Worm (Caenorhabditis elegans) whole organism, L4 larva: ENCODE data around the gene egl-3.

Experiments
- F10B5.3 ChIP-seq: sonication (generic microtip); optimal IDR thresholded peaks from 2 replicates; lab custom pipeline; 2016; ENCODE audit warnings: mild to moderate bottlenecking, missing genetic modification characterization, missing compliant biosample characterization
- F44E2.7 ChIP-seq: fragments of 200-800 bp; sonication (Bioruptor generic); IDR thresholded peaks from 2 replicates; pipeline ENCODE4 v2.1.2; 2022; ENCODE audit warnings: missing genetic modification characterization, missing compliant biosample characterization
- F49E8.2 ChIP-seq: sonication (generic microtip); optimal IDR thresholded peaks from 2 replicates; lab custom pipeline; 2016; ENCODE audit warnings: missing compliant biosample characterization, mild to moderate bottlenecking, missing genetic modification characterization, borderline replicate concordance
- T26A8.4 ChIP-seq: fragments of 200-800 bp; sonication (Bioruptor generic); IDR thresholded peaks from 2 replicates; pipeline ENCODE4 v1.3.6; 2022; ENCODE audit warnings: missing genetic modification characterization, missing compliant biosample characterization
- Y105C5A.15 ChIP-seq: fragments of 200-800 bp; sonication (Bioruptor generic); IDR thresholded peaks from 2 replicates; pipeline ENCODE4 v1.3.6; 2022; ENCODE audit warnings: missing genetic modification characterization, missing compliant biosample characterization
- Y75B8A.6 ChIP-seq: fragments of 200-800 bp; sonication (Bioruptor generic); IDR thresholded peaks from 2 replicates; pipeline ENCODE4 v1.3.6; 2022; ENCODE audit warnings: missing genetic modification reagents, missing genetic modification characterization, missing compliant biosample characterization
- aha-1 ChIP-seq: fragments of 150-350 bp; peaks from one replicate; lab custom pipeline; 2014; ENCODE audit warnings: missing biosample characterization, missing genetic modification characterization
- attf-4 ChIP-seq: sonication (generic microtip); optimal IDR thresholded peaks from 3 replicates; lab custom pipeline; 2017; ENCODE audit warnings: missing biosample characterization, missing genetic modification characterization
- ceh-20 ChIP-seq: fragments of 200-800 bp; sonication (Bioruptor generic); IDR thresholded peaks from 2 replicates; pipeline ENCODE4 v1.3.6; 2022; ENCODE audit warnings: missing genetic modification reagents, missing genetic modification characterization, missing compliant biosample characterization
- ceh-28 ChIP-seq: fragments of 150-350 bp; optimal IDR thresholded peaks from 2 replicates; lab custom pipeline; 2014; ENCODE audit warnings: missing biosample characterization, missing genetic modification reagents, missing genetic modification characterization
- ceh-32 ChIP-seq: sonication (generic microtip); optimal IDR thresholded peaks from 2 replicates; lab custom pipeline; 2016; ENCODE audit warnings: mild to moderate bottlenecking, missing genetic modification characterization, missing compliant biosample characterization; ENCODE audit not compliant: poor library complexity
- daf-12 ChIP-seq: fragments of 150-350 bp; optimal IDR thresholded peaks from 2 replicates; lab custom pipeline; 2014; ENCODE audit warnings: missing biosample characterization, missing genetic modification reagents, missing genetic modification characterization
- daf-16 ChIP-seq, 3 experiments: sonication (generic microtip); optimal IDR thresholded peaks; 2 replicates each; lab custom pipeline; 2016 to 2017; ENCODE audit warnings: missing genetic modification characterization in 3 of 3, missing genetic modification reagents in 3 of 3, mild to moderate bottlenecking in 2 of 3, missing compliant biosample characterization in 2 of 3, missing biosample characterization in 1 of 3, moderate library complexity in 1 of 3
- dmd-6 ChIP-seq: fragments of 200-800 bp; sonication (Bioruptor generic); IDR thresholded peaks from 2 replicates; pipeline ENCODE4 v1.3.6; 2022; ENCODE audit warnings: missing genetic modification reagents, missing genetic modification characterization, missing compliant biosample characterization
- dmd-9 ChIP-seq: fragments of 200-800 bp; sonication (Bioruptor generic); IDR thresholded peaks from 2 replicates; pipeline ENCODE4 v1.3.6; 2022; ENCODE audit warnings: missing genetic modification reagents, missing genetic modification characterization, missing compliant biosample characterization
- dpl-1 ChIP-seq: fragments of 150-350 bp; optimal IDR thresholded peaks from 2 replicates; lab custom pipeline; 2014; ENCODE audit warnings: missing biosample characterization, missing genetic modification reagents, missing genetic modification characterization
- dve-1 ChIP-seq: sonication (generic microtip); optimal IDR thresholded peaks from 2 replicates; lab custom pipeline; 2017; ENCODE audit warnings: antibody characterized with exemption, mild to moderate bottlenecking, missing genetic modification characterization, missing compliant biosample characterization; ENCODE audit not compliant: insufficient read depth
- egl-27 ChIP-seq: sonication (generic microtip); optimal IDR thresholded peaks from 3 replicates; lab custom pipeline; 2017; ENCODE audit warnings: missing biosample characterization, missing genetic modification reagents, missing genetic modification characterization
- gei-8 ChIP-seq: fragments of 200-800 bp; sonication (Bioruptor generic); optimal IDR thresholded peaks from 2 replicates; lab custom pipeline; 2018; ENCODE audit warnings: mild to moderate bottlenecking, missing genetic modification characterization, missing compliant biosample characterization
- hif-1 ChIP-seq, 2 experiments: sonication (generic microtip); optimal IDR thresholded peaks; 2 replicates each; lab custom pipeline; 2016 to 2017; ENCODE audit warnings: missing compliant biosample characterization in 2 of 2, missing genetic modification characterization in 2 of 2, missing genetic modification reagents in 2 of 2, missing genotype in 2 of 2, mild to moderate bottlenecking in 1 of 2
- hlh-11 ChIP-seq: fragments of 200-800 bp; sonication (Bioruptor generic); optimal IDR thresholded peaks from 2 replicates; lab custom pipeline; 2018; ENCODE audit warnings: mild to moderate bottlenecking, missing genetic modification characterization, missing compliant biosample characterization
- hlh-30 ChIP-seq: sonication (generic microtip); optimal IDR thresholded peaks from 2 replicates; lab custom pipeline; 2017; ENCODE audit warnings: antibody characterized with exemption, mild to moderate bottlenecking, missing genetic modification characterization, missing compliant biosample characterization; ENCODE audit not compliant: insufficient read depth
- hmg-1.1 ChIP-seq: fragments of 200-800 bp; sonication (Bioruptor generic); IDR thresholded peaks from 2 replicates; pipeline ENCODE4 v1.3.6; 2022; ENCODE audit warnings: missing genetic modification reagents, missing genetic modification characterization, missing compliant biosample characterization
- mdl-1 ChIP-seq, 2 experiments: fragments of 150-350 bp in 1 of 2; sonication (generic microtip) in 1 of 2; optimal IDR thresholded peaks; 2 replicates each; lab custom pipeline; 2014 to 2017; ENCODE audit warnings: missing biosample characterization in 2 of 2, missing genetic modification characterization in 2 of 2
- mes-2 ChIP-seq: sonication (generic microtip); optimal IDR thresholded peaks from 2 replicates; lab custom pipeline; 2016; ENCODE audit warnings: missing genotype, mild to moderate bottlenecking, missing genetic modification characterization, missing compliant biosample characterization; ENCODE audit not compliant: poor library complexity, severe bottlenecking
- mxl-3 ChIP-seq: fragments of 200-800 bp; sonication (Bioruptor generic); optimal IDR thresholded peaks from 2 replicates; lab custom pipeline; 2018; ENCODE audit warnings: mild to moderate bottlenecking, missing genetic modification characterization, missing compliant biosample characterization
- nhr-10 ChIP-seq: fragments of 150-350 bp; optimal IDR thresholded peaks from 2 replicates; lab custom pipeline; 2014; ENCODE audit warnings: missing biosample characterization, missing genetic modification characterization
- nhr-111 ChIP-seq: fragments of 200-800 bp; sonication (Bioruptor generic); optimal IDR thresholded peaks from 2 replicates; lab custom pipeline; 2018; ENCODE audit warnings: mild to moderate bottlenecking, missing genetic modification characterization, missing compliant biosample characterization
- nhr-237 ChIP-seq: sonication (generic microtip); optimal IDR thresholded peaks from 2 replicates; lab custom pipeline; 2017; ENCODE audit warnings: missing biosample characterization, missing genetic modification characterization
- nhr-28 ChIP-seq: fragments of 150-350 bp; optimal IDR thresholded peaks from 2 replicates; lab custom pipeline; 2014; ENCODE audit warnings: missing biosample characterization, missing genetic modification characterization
- nhr-41 ChIP-seq: fragments of 200-800 bp; sonication (Bioruptor generic); IDR thresholded peaks from 2 replicates; pipeline ENCODE4 v1.3.6; 2022; ENCODE audit warnings: missing genetic modification reagents, missing genetic modification characterization, missing compliant biosample characterization
- nhr-42 ChIP-seq: fragments of 200-800 bp; sonication (Bioruptor generic); IDR thresholded peaks from 2 replicates; pipeline ENCODE4 v1.3.6; 2022; ENCODE audit warnings: missing genetic modification characterization, missing compliant biosample characterization
- nhr-48 ChIP-seq: sonication (generic microtip); optimal IDR thresholded peaks from 2 replicates; lab custom pipeline; 2016; ENCODE audit warnings: mild to moderate bottlenecking, missing genetic modification characterization, missing compliant biosample characterization
- php-3 ChIP-seq: fragments of 200-800 bp; sonication (Bioruptor generic); IDR thresholded peaks from 2 replicates; pipeline ENCODE4 v1.3.6; 2022; ENCODE audit warnings: missing genetic modification reagents, missing genetic modification characterization, missing compliant biosample characterization
- pqm-1 ChIP-seq: sonication (generic microtip); optimal IDR thresholded peaks from 2 replicates; lab custom pipeline; 2017; ENCODE audit warnings: missing biosample characterization, missing genetic modification characterization
- saeg-2 ChIP-seq: fragments of 200-800 bp; sonication (Bioruptor generic); IDR thresholded peaks from 2 replicates; pipeline ENCODE4 v1.3.6; 2022; ENCODE audit warnings: missing genetic modification reagents, missing genetic modification characterization, missing compliant biosample characterization
- set-16 ChIP-seq: fragments of 200-800 bp; sonication (Bioruptor generic); IDR thresholded peaks from 2 replicates; pipeline ENCODE4 v1.3.6; 2022; ENCODE audit warnings: missing genetic modification reagents, missing genetic modification characterization, missing compliant biosample characterization
- snpc-1.2 ChIP-seq: fragments of 200-800 bp; sonication (Bioruptor generic); IDR thresholded peaks from 2 replicates; pipeline ENCODE4 v1.3.6; 2022; ENCODE audit warnings: missing genetic modification reagents, missing genetic modification characterization, missing compliant biosample characterization
- spr-1 ChIP-seq: sonication (generic microtip); optimal IDR thresholded peaks from 2 replicates; lab custom pipeline; 2016; ENCODE audit warnings: mild to moderate bottlenecking, missing genetic modification characterization, missing compliant biosample characterization
- spr-3 ChIP-seq: fragments of 200-800 bp; sonication (Bioruptor generic); optimal IDR thresholded peaks from 2 replicates; lab custom pipeline; 2018; ENCODE audit warnings: mild to moderate bottlenecking, missing genetic modification characterization, missing compliant biosample characterization
- tra-1 ChIP-seq: fragments of 200-800 bp; sonication (Bioruptor generic); IDR thresholded peaks from 2 replicates; pipeline ENCODE4 v1.3.6; 2022; ENCODE audit warnings: missing genetic modification reagents, missing genetic modification characterization, missing compliant biosample characterization
- unc-62 ChIP-seq, 3 experiments: fragments of 150-350 bp in 1 of 3; sonication (generic microtip); optimal IDR thresholded peaks in 2 of 3; peaks in 1 of 3; 1 replicate in 1 of 3; 2 replicates in 2 of 3; lab custom pipeline; 2014 to 2017; ENCODE audit warnings: missing biosample characterization in 3 of 3, missing genetic modification characterization in 3 of 3, missing genetic modification reagents in 3 of 3, missing genotype in 1 of 3
- zfp-3 ChIP-seq: fragments of 200-800 bp; sonication (Bioruptor generic); conservative IDR thresholded peaks from 2 replicates; pipeline ENCODE4 v1.3.6; 2022; ENCODE audit warnings: missing genetic modification reagents, missing genetic modification characterization, missing compliant biosample characterization
- zip-11 ChIP-seq: fragments of 200-800 bp; sonication (Bioruptor generic); IDR thresholded peaks from 2 replicates; pipeline ENCODE4 v1.3.6; 2022; ENCODE audit warnings: missing genetic modification characterization, missing compliant biosample characterization
- zip-2 ChIP-seq: fragments of 150-350 bp; optimal IDR thresholded peaks from 2 replicates; lab custom pipeline; 2014; ENCODE audit warnings: missing biosample characterization, missing genetic modification characterization

The egl-3 gene

ce11 chrV:10198386-10198785 is 24.8 kb upstream of the egl-3 start, which contains the start of gene ZK856.6:
ZK856.6 (plus strand) TSS chrV:10198686.
- TF ChIP-seq F44E2.7 (GFP tag; lab: Robert Waterston, UW) (no peak), set-16 (GFP tag; lab: Robert Waterston, UW) (no peak), nhr-111 (GFP tag; lab: Kevin White, UChicago) (no peak), hmg-1.1 (GFP tag; lab: Robert Waterston, UW) (no peak), F49E8.2 (tag; lab: Kevin White, UChicago) (no peak), aha-1 (tag; lab: Kevin White, UChicago) (no peak), nhr-237 (tag; lab: Kevin White, UChicago) (no peak), ceh-20 (GFP tag; lab: Robert Waterston, UW) (no peak), nhr-41 (GFP tag; lab: Robert Waterston, UW) (no peak), spr-1 (tag; lab: Kevin White, UChicago) (no peak), dmd-6 (no peak), attf-4 (tag; lab: Kevin White, UChicago) (no peak), ceh-28 (tag; lab: Kevin White, UChicago) (no peak), zip-2 (tag; lab: Kevin White, UChicago) (no peak), gei-8 (GFP tag; lab: Kevin White, UChicago) (no peak), hif-1 (tag; optimal IDR thresholded peaks at IDR 0.05; lab: Kevin White, UChicago) (no peak), ceh-32 (tag; lab: Kevin White, UChicago) (no peak)

- TF ChIP-seq php-3 (GFP tag; lab: Robert Waterston, UW) (peak; percentile 14; the same call in 1 of the 2 replicates), daf-16 (GFP tag; optimal IDR thresholded peaks at IDR 0.05; lab: Kevin White, UChicago) (no peak), daf-16 (tag; optimal IDR thresholded peaks at IDR 0.05; lab: Kevin White, UChicago) (peak; percentile 91), nhr-28 (tag; lab: Kevin White, UChicago) (peak; percentile 23), unc-62 (GFP tag; optimal IDR thresholded peaks at IDR 0.05 in 1 of 2; lab: Kevin White, UChicago) (peak in 1 of 2 experiments; percentile 13), unc-62 (tag; optimal IDR thresholded peaks at IDR 0.05; lab: Kevin White, UChicago) (no peak), spr-3 (no peak), T26A8.4 (GFP tag; lab: Robert Waterston, UW) (no peak), aha-1 (tag; lab: Kevin White, UChicago) (peak; percentile 41), F10B5.3 (no peak), hif-1 (tag; optimal IDR thresholded peaks at IDR 0.05; lab: Kevin White, UChicago) (no peak), zip-11 (no peak), snpc-1.2 (GFP tag; lab: Robert Waterston, UW) (no peak), daf-12 (no peak), nhr-10 (tag; lab: Kevin White, UChicago) (no peak), mes-2 (tag; lab: Kevin White, UChicago) (no peak), Y105C5A.15 (no peak), nhr-41 (GFP tag; lab: Robert Waterston, UW) (no peak), pqm-1 (peak; percentile 11), nhr-42 (GFP tag; lab: Robert Waterston, UW) (no peak)
Observed at ce11 chrV:10191242-10191641, 17.7 kb upstream of the egl-3 start.

ce11 chrV:10190081-10190556 is 16.6 kb upstream of the egl-3 start, which contains the start of gene ZK856.5:
ZK856.5 (minus strand) TSS chrV:10190131.
- no peak for TF ChIP-seq saeg-2 (GFP tag; lab: Robert Waterston, UW)
- TF ChIP-seq hlh-11 (tag; lab: Kevin White, UChicago), result peak; percentile 85
- TF ChIP-seq pqm-1, result peak; percentile 76
- TF ChIP-seq daf-12, result no peak
- no peak for TF ChIP-seq egl-27
- TF ChIP-seq Y75B8A.6, result no peak
- TF ChIP-seq mdl-1 (tag; optimal IDR thresholded peaks at IDR 0.05; lab: Kevin White, UChicago), result peak in 1 of 2 experiments; percentile 37
- TF ChIP-seq dpl-1 (GFP tag; lab: Kevin White, UChicago), result no peak
- no peak for TF ChIP-seq ceh-20 (GFP tag; lab: Robert Waterston, UW)
- no peak for TF ChIP-seq daf-16 (GFP tag; optimal IDR thresholded peaks at IDR 0.05; lab: Kevin White, UChicago)
- peak; percentile 69 for TF ChIP-seq daf-16 (tag; optimal IDR thresholded peaks at IDR 0.05; lab: Kevin White, UChicago)
- TF ChIP-seq nhr-48 (tag; lab: Kevin White, UChicago), result peak; percentile 3
- TF ChIP-seq hlh-30 (tag; lab: Kevin White, UChicago), result peak; percentile 21
- TF ChIP-seq zfp-3 (GFP tag; lab: Robert Waterston, UW), result no peak
- no peak for TF ChIP-seq dmd-9 (GFP tag; lab: Robert Waterston, UW)
- TF ChIP-seq php-3 (GFP tag; lab: Robert Waterston, UW), result peak; percentile 95
- TF ChIP-seq nhr-28 (tag; lab: Kevin White, UChicago), result peak; percentile 59
- peak; percentile 34; the same call in 1 of the 2 replicates for TF ChIP-seq tra-1 (GFP tag; lab: Robert Waterston, UW)
- peak; percentile 67 for TF ChIP-seq dve-1 (tag; lab: Kevin White, UChicago)
- peak; percentile 73 for TF ChIP-seq mxl-3 (GFP tag; lab: Kevin White, UChicago)
